Fruit fly (Drosophila melanogaster): Measurements from ENCODE around the gene CG32262.

DNA sequence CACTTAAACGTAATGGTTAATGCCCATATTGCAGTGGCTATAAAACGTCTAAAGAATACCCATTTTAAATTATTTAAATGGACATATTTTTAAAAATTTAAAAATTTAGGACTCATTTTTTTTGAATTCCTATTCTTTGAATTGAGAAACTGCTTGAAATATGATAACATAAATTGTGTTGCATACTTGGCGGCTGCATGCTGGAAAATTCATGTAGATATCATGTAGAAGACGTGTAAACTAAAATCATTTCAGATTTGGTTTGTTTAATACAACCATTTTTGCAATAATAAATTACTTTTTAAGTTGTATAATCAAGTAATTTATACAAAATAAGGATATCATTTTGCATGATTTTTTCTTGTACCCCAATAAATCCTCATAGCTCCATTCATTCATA lies 43.3 kb downstream of the CG32262 start:
- no peak for TF ChIP-seq pho (GFP tag; optimal IDR thresholded peaks at IDR 0.05)
- no peak for TF ChIP-seq CG1602 (GFP tag; optimal IDR thresholded peaks at IDR 0.05)
- TF ChIP-seq Dll (GFP tag; IDR thresholded peaks at IDR 0.05; ENCODE audit: partially characterized antibody), result no peak
- TF ChIP-seq onecut (GFP tag; IDR thresholded peaks at IDR 0.05), result no peak
- no peak for TF ChIP-seq pzg (GFP tag; optimal IDR thresholded peaks at IDR 0.05)
- TF ChIP-seq Oli (tag; optimal IDR thresholded peaks at IDR 0.05), result no peak
- no peak for TF ChIP-seq Fer1 (GFP tag; optimal IDR thresholded peaks at IDR 0.05)
- no peak for TF ChIP-seq esg (GFP tag; conservative IDR thresholded peaks at IDR 0.05)
- no peak for TF ChIP-seq CG43689 (GFP tag; IDR thresholded peaks at IDR 0.05)
- no peak for TF ChIP-seq chn (GFP tag; optimal IDR thresholded peaks at IDR 0.05)
- TF ChIP-seq cwo (GFP tag; optimal IDR thresholded peaks at IDR 0.05), result no peak
- no peak for TF ChIP-seq dati (GFP tag; IDR thresholded peaks at IDR 0.05)
